Fruit fly (Drosophila melanogaster) whole organism, adult: ENCODE results near the gene CG13054.

ENCODE experiments used
- CG11617 ChIP-seq: fragments of 200-800 bp; sonication (Bioruptor generic); optimal IDR thresholded peaks from 2 replicates; lab custom pipeline; 2017; ENCODE audit warnings: mild to moderate bottlenecking, missing biosample characterization, missing genetic modification reagents, missing genetic modification characterization
- CG12768 ChIP-seq: fragments of 200-800 bp; sonication (Bioruptor generic); optimal IDR thresholded peaks from 2 replicates; lab custom pipeline; 2017; ENCODE audit warnings: missing biosample characterization, missing genetic modification characterization, mild to moderate bottlenecking, moderate library complexity, missing genetic modification reagents
- CG14711 ChIP-seq: fragments of 200-800 bp; sonication (Bioruptor generic); optimal IDR thresholded peaks from 2 replicates; lab custom pipeline; 2018; ENCODE audit warnings: missing biosample characterization, mild to moderate bottlenecking, missing genetic modification characterization, moderate library complexity
- CG1620 ChIP-seq: fragments of 200-800 bp; sonication (Bioruptor generic); optimal IDR thresholded peaks from 2 replicates; lab custom pipeline; 2016; ENCODE audit warnings: missing biosample characterization, missing genetic modification characterization
- CG33017 ChIP-seq: fragments of 200-800 bp; sonication (Bioruptor generic); optimal IDR thresholded peaks from 2 replicates; lab custom pipeline; 2018; ENCODE audit warnings: missing biosample characterization, mild to moderate bottlenecking, missing genetic modification characterization, moderate library complexity
- CG5204 ChIP-seq: fragments of 200-800 bp; sonication (Bioruptor generic); optimal IDR thresholded peaks from 2 replicates; lab custom pipeline; 2016; ENCODE audit warnings: missing biosample characterization, missing genetic modification characterization
- CG7045 ChIP-seq: fragments of 200-800 bp; sonication (Bioruptor generic); optimal IDR thresholded peaks from 2 replicates; lab custom pipeline; 2017; ENCODE audit warnings: missing biosample characterization, mild to moderate bottlenecking, missing genetic modification characterization
- CG7101 ChIP-seq: fragments of 200-800 bp; sonication (Bioruptor generic); optimal IDR thresholded peaks from 2 replicates; lab custom pipeline; 2018; ENCODE audit warnings: missing biosample characterization, mild to moderate bottlenecking, missing genetic modification characterization, moderate library complexity
- Clk ChIP-seq: fragments of 200-800 bp; sonication (Bioruptor generic); optimal IDR thresholded peaks from 2 replicates; lab custom pipeline; 2017; ENCODE audit warnings: missing biosample characterization, missing genetic modification characterization
- Crg-1 ChIP-seq: fragments of 200-800 bp; sonication (Bioruptor generic); optimal IDR thresholded peaks from 2 replicates; lab custom pipeline; 2016; ENCODE audit warnings: missing biosample characterization, missing genetic modification characterization
- Hr96 ChIP-seq: fragments of 200-800 bp; sonication (Bioruptor generic); optimal IDR thresholded peaks from 2 replicates; lab custom pipeline; 2016; ENCODE audit warnings: missing biosample characterization, missing genetic modification characterization
- Mnt ChIP-seq: fragments of 200-800 bp; sonication (Bioruptor generic); optimal IDR thresholded peaks from 2 replicates; lab custom pipeline; 2016; ENCODE audit warnings: missing biosample characterization, mild to moderate bottlenecking, missing genetic modification characterization
- bab1 ChIP-seq: fragments of 200-800 bp; sonication (Bioruptor generic); optimal IDR thresholded peaks from 3 replicates; lab custom pipeline; 2019; ENCODE audit warnings: missing biosample characterization, mild to moderate bottlenecking, missing genetic modification characterization, moderate library complexity
- cic ChIP-seq: fragments of 200-800 bp; sonication (Bioruptor generic); optimal IDR thresholded peaks from 2 replicates; lab custom pipeline; 2017; ENCODE audit warnings: missing biosample characterization, mild to moderate bottlenecking, missing genetic modification characterization, moderate library complexity
- cnc ChIP-seq, 2 experiments: fragments of >200 bp; optimal IDR thresholded peaks; 2 replicates each; lab custom pipeline; 2017
- kay ChIP-seq: fragments of 200-800 bp; sonication (Bioruptor generic); peaks from one replicate; lab custom pipeline; 2016; ENCODE audit warnings: missing biosample characterization, missing genetic modification characterization, borderline replicate concordance
- ovo ChIP-seq: fragments of 200-800 bp; sonication (Bioruptor generic); optimal IDR thresholded peaks from 2 replicates; lab custom pipeline; 2016; ENCODE audit warnings: missing biosample characterization, missing genetic modification characterization
- pad ChIP-seq: fragments of 200-800 bp; sonication (Bioruptor generic); optimal IDR thresholded peaks from 3 replicates; lab custom pipeline; 2017; ENCODE audit warnings: missing biosample characterization, missing genetic modification characterization, mild to moderate bottlenecking, moderate library complexity, missing genetic modification reagents
- tj ChIP-seq: fragments of 200-800 bp; sonication (Bioruptor generic); optimal IDR thresholded peaks from 3 replicates; lab custom pipeline; 2017; ENCODE audit warnings: missing biosample characterization, mild to moderate bottlenecking, missing genetic modification characterization, moderate library complexity
- toe ChIP-seq: fragments of 200-800 bp; sonication (Bioruptor generic); optimal IDR thresholded peaks from 2 replicates; lab custom pipeline; 2016; ENCODE audit warnings: missing biosample characterization, missing genetic modification characterization

Gene CG13054

dm6 chr3L:16272338-16272959, 15.5 kb upstream of the CG13054 start, which contains the start of gene CG13066:
Gene CG13066 (plus strand): TSS chr3L:16272909.
- no peak for TF ChIP-seq Hr96
- no peak for TF ChIP-seq CG33017 (tag; lab: Kevin White, UChicago)
- TF ChIP-seq tj (GFP tag; lab: Kevin White, UChicago): no peak
- no peak for TF ChIP-seq CG7045 (GFP tag; lab: Kevin White, UChicago)
- no peak for TF ChIP-seq CG12768
- no peak for TF ChIP-seq cic (GFP tag; lab: Kevin White, UChicago)
- TF ChIP-seq bab1: no peak
- no peak for TF ChIP-seq ovo (GFP tag; lab: Kevin White, UChicago)

DNA sequence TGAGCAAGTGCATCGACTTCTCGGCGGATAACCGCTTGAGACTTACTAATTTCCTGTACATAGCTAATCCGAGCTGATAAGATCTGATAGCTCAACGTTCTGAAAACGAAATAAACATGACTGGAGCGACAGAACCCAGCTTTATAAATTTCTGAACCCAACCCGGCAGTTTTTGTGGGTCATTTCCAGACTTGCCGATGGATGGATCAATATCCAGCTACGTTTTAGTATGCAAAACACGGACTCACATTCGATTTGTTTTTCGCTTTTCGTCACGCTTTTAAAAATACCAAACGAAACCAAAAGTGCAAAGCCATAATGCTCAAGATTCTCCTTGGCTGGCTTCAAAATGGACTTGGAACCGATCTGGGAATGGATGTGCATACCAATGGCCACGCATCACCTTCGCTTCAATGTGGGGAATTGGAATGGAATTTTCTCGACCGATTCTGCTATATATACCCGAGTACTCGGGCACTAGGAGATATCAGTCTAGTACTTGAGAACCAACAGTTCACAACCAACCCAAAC, 13.9 kb upstream of the CG13054 start, which contains the start of the genes CG34248 and CG13067:
TSS of gene CG34248 (minus strand) at position 101 of the 531 bp plus-strand sequence.
TSS of gene CG13067 (plus strand) at position 481 of the 531 bp plus-strand sequence.
- TF ChIP-seq Mnt (GFP tag; lab: Kevin White, UChicago) (no peak), toe (GFP tag; lab: Kevin White, UChicago) (no peak)

DNA sequence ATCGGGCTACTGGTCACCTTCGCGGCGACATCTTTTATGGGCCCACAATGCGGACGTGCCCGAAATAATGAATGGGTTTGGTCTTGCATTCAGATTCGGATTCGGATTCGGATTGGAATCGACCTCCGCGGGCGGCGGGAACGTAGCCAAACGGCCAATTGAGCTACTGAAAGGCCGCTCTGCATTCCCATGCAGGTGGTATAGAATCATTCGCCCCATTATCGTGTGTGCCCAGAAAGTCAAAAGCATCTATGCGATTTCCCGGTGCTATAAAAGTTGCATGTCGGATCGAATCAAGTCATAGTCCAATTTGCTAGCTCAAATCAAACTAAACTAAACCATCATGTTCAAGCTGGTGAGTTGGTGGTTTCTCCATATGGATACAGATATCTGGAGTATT, 12.1 kb upstream of the CG13054 start, which contains the start of gene CG13068:
TSS of gene CG13068 (plus strand) at position 301 of the 400 bp plus-strand sequence.
- TF ChIP-seq Clk (GFP tag; lab: Kevin White, UChicago): no peak
- no peak for TF ChIP-seq bab1
- no peak for TF ChIP-seq Mnt (GFP tag; lab: Kevin White, UChicago)
- no peak for TF ChIP-seq CG1620 (GFP tag; lab: Kevin White, UChicago)
- TF ChIP-seq CG33017 (tag; lab: Kevin White, UChicago): no peak
- TF ChIP-seq CG7045 (GFP tag; lab: Kevin White, UChicago): no peak
- no peak for TF ChIP-seq pad (GFP tag; lab: Kevin White, UChicago)
- TF ChIP-seq Crg-1 (GFP tag; lab: Kevin White, UChicago): no peak
- TF ChIP-seq CG5204: no peak
- TF ChIP-seq ovo (GFP tag; lab: Kevin White, UChicago): no peak
- no peak for TF ChIP-seq toe (GFP tag; lab: Kevin White, UChicago)
- TF ChIP-seq CG7101: no peak
- TF ChIP-seq CG14711 (tag; lab: Kevin White, UChicago): no peak
- no peak for TF ChIP-seq CG11617 (GFP tag; lab: Kevin White, UChicago)
- no peak for TF ChIP-seq tj (GFP tag; lab: Kevin White, UChicago)
- no peak for TF ChIP-seq CG12768
- no peak for TF ChIP-seq kay (GFP tag; lab: Kevin White, UChicago)
- no peak for TF ChIP-seq cnc (optimal IDR thresholded peaks at IDR 0.05; lab: Kevin White, UChicago)
- no peak for TF ChIP-seq Hr96

- TF ChIP-seq cnc (optimal IDR thresholded peaks at IDR 0.05; lab: Kevin White, UChicago): no peak
These were observed 11.2 kb upstream of the CG13054 start, which contains the start of gene CG4950 for dm6 chr3L:16268106-16268733. Gene CG4950 (minus strand): TSS chr3L:16268156.

DNA sequence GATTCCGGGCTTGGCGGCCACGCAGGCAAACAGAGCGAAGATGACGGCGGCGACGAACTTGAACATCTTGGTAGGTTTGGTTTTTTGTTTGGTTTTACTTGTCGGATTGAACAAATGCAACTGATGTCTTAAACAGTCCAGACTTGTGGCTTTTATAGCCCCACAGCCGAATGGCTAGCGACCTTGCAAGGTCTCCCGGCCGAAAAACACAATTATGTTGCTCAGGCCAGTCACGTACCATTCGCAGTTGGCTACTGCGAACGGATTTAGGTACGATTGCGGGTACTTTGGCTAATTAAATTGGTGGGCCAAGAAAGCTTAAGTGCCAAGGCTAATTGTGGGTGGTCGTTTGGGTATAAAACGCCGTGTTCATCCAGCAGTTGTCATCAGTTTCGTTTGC, 8.0 kb upstream of the CG13054 start, which contains the start of the genes CG13051 and CG13069:
TSS of gene CG13051 (minus strand) at position 101 of the 400 bp plus-strand sequence.
TSS of gene CG13069 (plus strand) at position 386 of the 400 bp plus-strand sequence.
- TF ChIP-seq CG14711 (tag; lab: Kevin White, UChicago) (no peak), Hr96 (no peak), CG5204 (no peak)

- TF ChIP-seq Hr96 (no peak), kay (GFP tag; lab: Kevin White, UChicago) (no peak), CG1620 (GFP tag; lab: Kevin White, UChicago) (no peak), CG7045 (GFP tag; lab: Kevin White, UChicago) (no peak), CG14711 (tag; lab: Kevin White, UChicago) (no peak), CG7101 (no peak), CG5204 (no peak), CG12768 (no peak), pad (GFP tag; lab: Kevin White, UChicago) (no peak), toe (GFP tag; lab: Kevin White, UChicago) (no peak)
These were observed 6.1 kb upstream of the CG13054 start, which contains the start of gene CG13070 for dm6 chr3L:16263043-16263442. Gene CG13070 (plus strand): TSS chr3L:16263343.

- TF ChIP-seq Hr96: no peak
- TF ChIP-seq Mnt (GFP tag; lab: Kevin White, UChicago): no peak
- no peak for TF ChIP-seq CG7101
- no peak for TF ChIP-seq kay (GFP tag; lab: Kevin White, UChicago)
- TF ChIP-seq CG1620 (GFP tag; lab: Kevin White, UChicago): no peak
- TF ChIP-seq bab1: no peak
- TF ChIP-seq Clk (GFP tag; lab: Kevin White, UChicago): no peak
- TF ChIP-seq CG7045 (GFP tag; lab: Kevin White, UChicago): no peak
- TF ChIP-seq pad (GFP tag; lab: Kevin White, UChicago): no peak
- no peak for TF ChIP-seq cic (GFP tag; lab: Kevin White, UChicago)
- no peak for TF ChIP-seq CG12768
- TF ChIP-seq CG5204: no peak
- no peak for TF ChIP-seq tj (GFP tag; lab: Kevin White, UChicago)
- no peak for TF ChIP-seq Crg-1 (GFP tag; lab: Kevin White, UChicago)
- TF ChIP-seq ovo (GFP tag; lab: Kevin White, UChicago): no peak
- TF ChIP-seq toe (GFP tag; lab: Kevin White, UChicago): no peak
- no peak for TF ChIP-seq CG33017 (tag; lab: Kevin White, UChicago)
- no peak for TF ChIP-seq cnc (optimal IDR thresholded peaks at IDR 0.05; lab: Kevin White, UChicago)
These were observed 5.4 kb upstream of the CG13054 start, which contains the start of gene CG13071 for dm6 chr3L:16262440-16262839. Gene CG13071 (plus strand): TSS chr3L:16262740.
